Fruit fly (Drosophila melanogaster): ENCODE results near the gene GILT2.

Gene GILT2

DNA sequence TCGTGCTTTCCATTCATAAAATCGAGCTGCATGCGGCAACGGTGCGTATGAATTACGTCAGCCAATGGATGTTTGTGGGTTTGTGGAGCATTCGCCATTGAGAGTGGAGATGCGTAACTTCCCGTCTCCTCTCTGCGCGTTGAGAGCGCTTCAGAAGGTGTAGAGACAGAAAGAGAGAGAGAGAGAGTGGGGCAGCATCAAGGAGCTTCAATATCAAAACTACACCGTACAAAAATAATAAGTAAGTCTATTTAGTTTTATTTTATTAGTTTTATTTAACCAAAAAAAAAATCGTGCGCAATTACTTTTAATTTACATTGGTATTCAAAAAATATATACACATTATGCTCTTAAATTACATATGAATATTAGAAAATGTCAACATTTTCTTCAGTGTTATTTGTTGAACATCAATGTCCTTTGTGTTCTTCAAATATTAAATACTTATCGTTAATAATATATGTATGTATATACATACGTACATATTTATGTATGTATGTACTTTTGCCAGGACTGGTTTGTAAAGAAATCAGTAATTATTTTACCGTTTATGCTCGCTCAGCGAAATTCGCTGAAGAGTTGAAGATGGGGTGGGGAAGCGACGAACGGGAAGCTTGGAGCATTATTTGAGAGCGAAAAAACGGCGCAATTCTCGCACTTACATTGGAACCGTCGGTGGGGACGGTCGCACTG lies 44.1 kb downstream of the GILT2 start, which contains the start of gene CG10365:
Gene CG10365 (plus strand): TSS at position 652 of the 693 bp plus-strand sequence.
- TF ChIP-seq Dif (GFP tag; optimal IDR thresholded peaks at IDR 0.05; ENCODE audit: partially characterized antibody) (peak; percentile 88), Hr83 (GFP tag; optimal IDR thresholded peaks at IDR 0.05; ENCODE audit: poor library complexity, severe bottlenecking) (no peak), Abd-B (GFP tag; optimal IDR thresholded peaks at IDR 0.05) (no peak), sage (GFP tag; optimal IDR thresholded peaks at IDR 0.05) (no peak), CG9705 (GFP tag; optimal IDR thresholded peaks at IDR 0.05) (peak; percentile 21), N (GFP tag; optimal IDR thresholded peaks at IDR 0.05) (no peak), Sp1 (GFP tag; optimal IDR thresholded peaks at IDR 0.05) (peak; percentile 93), HLH106 (tag; optimal IDR thresholded peaks at IDR 0.05) (peak; percentile 76), Rel (GFP tag; optimal IDR thresholded peaks at IDR 0.05) (no peak), Rel (tag; optimal IDR thresholded peaks at IDR 0.05) (peak; percentile 2), ey (GFP tag; optimal IDR thresholded peaks at IDR 0.05) (peak; percentile 43), OdsH (GFP tag; optimal IDR thresholded peaks at IDR 0.05) (peak; percentile 91), woc (GFP tag; optimal IDR thresholded peaks at IDR 0.05) (peak; percentile 53), psq (GFP tag; optimal IDR thresholded peaks at IDR 0.05) (peak; percentile 85), foxo (GFP tag; optimal IDR thresholded peaks at IDR 0.05) (peak in 1 of 2 experiments; percentile 91), jim (GFP tag; optimal IDR thresholded peaks at IDR 0.05) (no peak), sv (GFP tag; optimal IDR thresholded peaks at IDR 0.05) (no peak), Dfd (GFP tag; optimal IDR thresholded peaks at IDR 0.05) (no peak), Hnf4 (GFP tag; optimal IDR thresholded peaks at IDR 0.05) (peak; percentile 52), CrebA (GFP tag; optimal IDR thresholded peaks at IDR 0.05; ENCODE audit: borderline replicate concordance) (no peak), brk (GFP tag; optimal IDR thresholded peaks at IDR 0.05) (peak; percentile 69), dmrt93B (GFP tag; optimal IDR thresholded peaks at IDR 0.05) (peak; percentile 35), h (GFP tag; optimal IDR thresholded peaks at IDR 0.05) (peak; percentile 76), rgr (GFP tag; optimal IDR thresholded peaks at IDR 0.05) (peak; percentile 85), fru (GFP tag; optimal IDR thresholded peaks at IDR 0.05) (peak; percentile 81), Mio (GFP tag; optimal IDR thresholded peaks at IDR 0.05) (no peak), Vsx2 (GFP tag; optimal IDR thresholded peaks at IDR 0.05; ENCODE audit: partially characterized antibody) (peak; percentile 18), dl (GFP tag; optimal IDR thresholded peaks at IDR 0.05; ENCODE audit: insufficient read depth in 1 of 2, partially characterized antibody in 2 of 2) (peak; percentile 50 to 80), tai (GFP tag; optimal IDR thresholded peaks at IDR 0.05) (peak; percentile 7)

DNA sequence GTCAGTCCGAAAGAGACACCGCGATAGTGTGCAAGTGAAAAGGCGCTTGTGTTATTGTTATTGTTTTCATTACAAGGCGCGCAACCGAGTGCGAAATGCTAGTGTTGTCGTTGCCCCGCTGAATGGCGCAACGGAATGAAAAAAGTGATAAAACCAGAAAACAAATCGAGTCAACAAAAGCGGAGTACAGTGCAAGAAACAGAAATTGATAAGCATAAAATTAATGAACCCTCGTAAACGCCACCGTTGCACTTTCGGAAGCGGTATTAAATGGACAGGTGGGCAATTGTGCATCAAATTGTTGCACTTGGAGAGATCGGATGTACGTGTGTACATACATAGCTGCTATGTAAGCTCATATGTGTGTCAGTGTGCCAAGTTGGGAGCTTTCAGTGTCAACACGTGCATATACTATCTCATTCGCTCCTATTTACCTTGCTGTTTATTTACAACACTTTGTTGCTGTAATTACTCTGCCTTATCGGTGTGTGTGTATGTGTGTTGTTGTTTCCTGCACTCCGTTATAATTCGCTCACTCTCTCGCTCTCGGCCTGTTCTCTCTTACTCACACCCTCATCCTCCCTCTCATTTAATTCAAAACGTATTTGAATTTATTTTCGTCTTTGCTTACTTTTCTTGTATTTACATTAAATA lies 44.8 kb downstream of the GILT2 start:
- TF ChIP-seq tai (GFP tag; optimal IDR thresholded peaks at IDR 0.05), result peak; percentile 51
- TF ChIP-seq Jra (GFP tag; optimal IDR thresholded peaks at IDR 0.05), result peak; percentile 17
- no peak for TF ChIP-seq usp (GFP tag; optimal IDR thresholded peaks at IDR 0.05)
- TF ChIP-seq Vsx2 (GFP tag; optimal IDR thresholded peaks at IDR 0.05; ENCODE audit: partially characterized antibody), result no peak
- TF ChIP-seq GATAd (GFP tag; optimal IDR thresholded peaks at IDR 0.05), result no peak
- TF ChIP-seq HLH106 (tag; optimal IDR thresholded peaks at IDR 0.05), result peak; percentile 10
- peak; percentile 15 for TF ChIP-seq rgr (GFP tag; optimal IDR thresholded peaks at IDR 0.05)
- TF ChIP-seq sage (GFP tag; optimal IDR thresholded peaks at IDR 0.05), result peak; percentile 34
- peak; percentile 22 to 38 for TF ChIP-seq dl (GFP tag; optimal IDR thresholded peaks at IDR 0.05; ENCODE audit: insufficient read depth in 1 of 2, partially characterized antibody in 2 of 2)
- TF ChIP-seq fru (GFP tag; optimal IDR thresholded peaks at IDR 0.05), result peak; percentile 24
- peak; percentile 74 for TF ChIP-seq Dif (GFP tag; optimal IDR thresholded peaks at IDR 0.05; ENCODE audit: partially characterized antibody)
- TF ChIP-seq Myc (optimal IDR thresholded peaks at IDR 0.05), result no peak
- TF ChIP-seq OdsH (GFP tag; optimal IDR thresholded peaks at IDR 0.05), result no peak
- TF ChIP-seq br (GFP tag; optimal IDR thresholded peaks at IDR 0.05), result peak; percentile 11
- TF ChIP-seq foxo (GFP tag; optimal IDR thresholded peaks at IDR 0.05), result peak in 1 of 2 experiments; percentile 51
- peak; percentile 45 for TF ChIP-seq h (GFP tag; optimal IDR thresholded peaks at IDR 0.05)
- peak; percentile 2 for TF ChIP-seq Sp1 (GFP tag; optimal IDR thresholded peaks at IDR 0.05)
- TF ChIP-seq ey (GFP tag; optimal IDR thresholded peaks at IDR 0.05), result no peak
- peak; percentile 70 for TF ChIP-seq Hr83 (GFP tag; optimal IDR thresholded peaks at IDR 0.05; ENCODE audit: poor library complexity, severe bottlenecking)

All from whole organism, wandering third instar larva.